Worm (Caenorhabditis elegans): ENCODE data around the gene Y19D2B.1.

- TF ChIP-seq flt-1 (GFP tag; IDR thresholded peaks at IDR 0.05) (no peak), hnd-1 (tag; optimal IDR thresholded peaks at IDR 0.05) (no peak), ama-1 (optimal IDR thresholded peaks at IDR 0.05) (no peak), ets-7 (tag; optimal IDR thresholded peaks at IDR 0.05) (no peak), B0310.2 (tag; optimal IDR thresholded peaks at IDR 0.05) (no peak), tbx-11 (GFP tag; IDR thresholded peaks at IDR 0.05) (no peak), tbx-37 (GFP tag; conservative IDR thresholded peaks at IDR 0.05) (no peak), aly-1 (tag; optimal IDR thresholded peaks at IDR 0.05) (no peak)
These were observed 7.0 kb downstream of the Y19D2B.1 start, which contains the start of gene F44F4.9 for ce11 chrII:10915732-10916131.

Data from whole organism, early embryonic.